Fruit fly (Drosophila melanogaster): ENCODE results near the gene CG4462.

The CG4462 gene

dm6 chr3R:19935777-19936125 lies 10.6 kb upstream of the CG4462 start:
- no peak for TF ChIP-seq CG7045 (GFP tag; optimal IDR thresholded peaks at IDR 0.05)
- TF ChIP-seq bab1 (GFP tag; optimal IDR thresholded peaks at IDR 0.05), result no peak
- no peak for TF ChIP-seq cic (GFP tag; optimal IDR thresholded peaks at IDR 0.05)
- no peak for TF ChIP-seq Mnt (GFP tag; optimal IDR thresholded peaks at IDR 0.05)
- TF ChIP-seq ovo (GFP tag; optimal IDR thresholded peaks at IDR 0.05), result no peak
- TF ChIP-seq toe (GFP tag; optimal IDR thresholded peaks at IDR 0.05), result no peak

- TF ChIP-seq Clk (GFP tag; optimal IDR thresholded peaks at IDR 0.05) (no peak), ovo (GFP tag; optimal IDR thresholded peaks at IDR 0.05) (no peak), Crg-1 (GFP tag; optimal IDR thresholded peaks at IDR 0.05) (no peak), bab1 (GFP tag; optimal IDR thresholded peaks at IDR 0.05) (no peak), CG33017 (tag; optimal IDR thresholded peaks at IDR 0.05) (no peak), kay (GFP tag; ENCODE audit: borderline replicate concordance) (peak; percentile 3)
Measured at dm6 chr3R:19934840-19935776, 9.9 kb upstream of the CG4462 start, which contains the start of gene mira. mira (minus strand) TSS chr3R:19935120.

- TF ChIP-seq Hr96 (GFP tag; optimal IDR thresholded peaks at IDR 0.05) (no peak), CG12768 (GFP tag; optimal IDR thresholded peaks at IDR 0.05) (no peak), CG33017 (tag; optimal IDR thresholded peaks at IDR 0.05) (no peak), cic (GFP tag; optimal IDR thresholded peaks at IDR 0.05) (no peak), CG14711 (tag; optimal IDR thresholded peaks at IDR 0.05) (no peak), CG5204 (GFP tag; optimal IDR thresholded peaks at IDR 0.05) (no peak), CG7101 (tag; optimal IDR thresholded peaks at IDR 0.05) (no peak), toe (GFP tag; optimal IDR thresholded peaks at IDR 0.05) (no peak), cnc (optimal IDR thresholded peaks at IDR 0.05) (no peak), tj (GFP tag; optimal IDR thresholded peaks at IDR 0.05) (no peak), Crg-1 (GFP tag; optimal IDR thresholded peaks at IDR 0.05) (no peak), pad (GFP tag; optimal IDR thresholded peaks at IDR 0.05) (no peak), CG7045 (GFP tag; optimal IDR thresholded peaks at IDR 0.05) (no peak), Clk (GFP tag; optimal IDR thresholded peaks at IDR 0.05) (no peak), Mnt (GFP tag; optimal IDR thresholded peaks at IDR 0.05) (no peak), CG11617 (GFP tag; optimal IDR thresholded peaks at IDR 0.05) (no peak), ovo (GFP tag; optimal IDR thresholded peaks at IDR 0.05) (no peak)
Measured at dm6 chr3R:19932169-19932568, 7.0 kb upstream of the CG4462 start.

- TF ChIP-seq Hr96 (GFP tag; optimal IDR thresholded peaks at IDR 0.05), result no peak
- TF ChIP-seq CG14711 (tag; optimal IDR thresholded peaks at IDR 0.05), result no peak
- TF ChIP-seq CG5204 (GFP tag; optimal IDR thresholded peaks at IDR 0.05), result no peak
- TF ChIP-seq bab1 (GFP tag; optimal IDR thresholded peaks at IDR 0.05), result no peak
- no peak for TF ChIP-seq CG33017 (tag; optimal IDR thresholded peaks at IDR 0.05)
Measured at dm6 chr3R:19930913-19931706, 5.9 kb upstream of the CG4462 start.

- no peak for TF ChIP-seq kay (GFP tag; ENCODE audit: borderline replicate concordance)
- no peak for TF ChIP-seq CG11617 (GFP tag; optimal IDR thresholded peaks at IDR 0.05)
- no peak for TF ChIP-seq Clk (GFP tag; optimal IDR thresholded peaks at IDR 0.05)
- no peak for TF ChIP-seq CG5204 (GFP tag; optimal IDR thresholded peaks at IDR 0.05)
- no peak for TF ChIP-seq toe (GFP tag; optimal IDR thresholded peaks at IDR 0.05)
- TF ChIP-seq Hr96 (GFP tag; optimal IDR thresholded peaks at IDR 0.05), result no peak
- TF ChIP-seq Mnt (GFP tag; optimal IDR thresholded peaks at IDR 0.05), result no peak
- no peak for TF ChIP-seq Crg-1 (GFP tag; optimal IDR thresholded peaks at IDR 0.05)
- TF ChIP-seq tj (GFP tag; optimal IDR thresholded peaks at IDR 0.05), result no peak
- TF ChIP-seq CG33017 (tag; optimal IDR thresholded peaks at IDR 0.05), result no peak
- TF ChIP-seq CG14711 (tag; optimal IDR thresholded peaks at IDR 0.05), result no peak
- TF ChIP-seq CG7045 (GFP tag; optimal IDR thresholded peaks at IDR 0.05), result no peak
Measured at dm6 chr3R:19928544-19928943, 3.4 kb upstream of the CG4462 start, which contains the start of gene CG4459. CG4459 (minus strand) TSS chr3R:19928644.

dm6 chr3R:19924331-19924730 lies 840 bp downstream of the CG4462 start:
- peak; percentile 96 for TF ChIP-seq kay (GFP tag; ENCODE audit: borderline replicate concordance)
- TF ChIP-seq CG7045 (GFP tag; optimal IDR thresholded peaks at IDR 0.05), result peak; percentile 92
- TF ChIP-seq tj (GFP tag; optimal IDR thresholded peaks at IDR 0.05), result no peak
- peak; percentile 12 for TF ChIP-seq CG5204 (GFP tag; optimal IDR thresholded peaks at IDR 0.05)
- TF ChIP-seq CG14711 (tag; optimal IDR thresholded peaks at IDR 0.05), result peak; percentile 33
- TF ChIP-seq pad (GFP tag; optimal IDR thresholded peaks at IDR 0.05), result peak; percentile 43
- TF ChIP-seq toe (GFP tag; optimal IDR thresholded peaks at IDR 0.05), result peak; percentile 75
- no peak for TF ChIP-seq cnc (optimal IDR thresholded peaks at IDR 0.05)
- TF ChIP-seq CG11617 (GFP tag; optimal IDR thresholded peaks at IDR 0.05), result peak; percentile 54
- peak; percentile 47 for TF ChIP-seq Hr96 (GFP tag; optimal IDR thresholded peaks at IDR 0.05)
- peak; percentile 67 for TF ChIP-seq CG33017 (tag; optimal IDR thresholded peaks at IDR 0.05)
- peak; percentile 71 for TF ChIP-seq ovo (GFP tag; optimal IDR thresholded peaks at IDR 0.05)
- TF ChIP-seq CG1620 (GFP tag; optimal IDR thresholded peaks at IDR 0.05), result peak; percentile 38
- TF ChIP-seq CG7101 (tag; optimal IDR thresholded peaks at IDR 0.05), result peak; percentile 79
- TF ChIP-seq cic (GFP tag; optimal IDR thresholded peaks at IDR 0.05), result peak; percentile 84
- TF ChIP-seq Mnt (GFP tag; optimal IDR thresholded peaks at IDR 0.05), result peak; percentile 35
- TF ChIP-seq Clk (GFP tag; optimal IDR thresholded peaks at IDR 0.05), result peak; percentile 40
- TF ChIP-seq Crg-1 (GFP tag; optimal IDR thresholded peaks at IDR 0.05), result peak; percentile 85
- no peak for TF ChIP-seq bab1 (GFP tag; optimal IDR thresholded peaks at IDR 0.05)
- peak; percentile 66 for TF ChIP-seq CG12768 (GFP tag; optimal IDR thresholded peaks at IDR 0.05)

Data from whole organism, adult.